Fruit fly (Drosophila melanogaster) whole organism, wandering third instar larva: Measurements from ENCODE around the gene defl.

ENCODE experiments used
- Abd-B ChIP-seq: fragments of >200 bp; optimal IDR thresholded peaks from 2 replicates; lab custom pipeline; 2017; ENCODE audit warnings: missing biosample characterization, missing genetic modification characterization
- CG9705 ChIP-seq: fragments of 200-800 bp; sonication (Bioruptor generic); optimal IDR thresholded peaks from 2 replicates; lab custom pipeline; 2018; ENCODE audit warnings: missing biosample characterization, mild to moderate bottlenecking, missing genetic modification characterization
- Dfd ChIP-seq: fragments of >200 bp; optimal IDR thresholded peaks from 2 replicates; lab custom pipeline; 2017; ENCODE audit warnings: missing biosample characterization, missing genetic modification characterization
- GATAd ChIP-seq: sonication (Bioruptor generic); optimal IDR thresholded peaks from 2 replicates; lab custom pipeline; 2016; ENCODE audit warnings: missing biosample characterization, missing genetic modification characterization
- Hr78 ChIP-seq: fragments of >200 bp; optimal IDR thresholded peaks from 2 replicates; lab custom pipeline; 2017; ENCODE audit warnings: missing biosample characterization, missing genetic modification characterization
- Jra ChIP-seq: sonication (Bioruptor generic); optimal IDR thresholded peaks from 2 replicates; lab custom pipeline; 2016; ENCODE audit warnings: missing biosample characterization, missing genetic modification characterization
- Mio ChIP-seq: sonication (Bioruptor generic); optimal IDR thresholded peaks from 2 replicates; lab custom pipeline; 2016; ENCODE audit warnings: missing biosample characterization, missing genetic modification characterization
- Myc ChIP-seq: fragments of >200 bp; optimal IDR thresholded peaks from 2 replicates; lab custom pipeline; 2017
- N ChIP-seq: fragments of >200 bp; optimal IDR thresholded peaks from 2 replicates; lab custom pipeline; 2018; ENCODE audit warnings: missing biosample characterization, missing external identifiers, missing genetic modification characterization
- OdsH ChIP-seq: fragments of 200-800 bp; sonication (Bioruptor generic); optimal IDR thresholded peaks from 2 replicates; lab custom pipeline; 2016; ENCODE audit warnings: missing biosample characterization, mild to moderate bottlenecking, missing genetic modification characterization
- Sp1 ChIP-seq: fragments of 200-800 bp; sonication (Bioruptor generic); optimal IDR thresholded peaks from 3 replicates; lab custom pipeline; 2019; ENCODE audit warnings: missing biosample characterization, mild to moderate bottlenecking, missing genetic modification characterization, moderate library complexity
- br ChIP-seq: fragments of 200-800 bp; sonication (Bioruptor generic); optimal IDR thresholded peaks from 2 replicates; lab custom pipeline; 2016; ENCODE audit warnings: missing biosample characterization, missing genetic modification characterization
- brk ChIP-seq: fragments of 200-800 bp; sonication (Bioruptor generic); optimal IDR thresholded peaks from 2 replicates; lab custom pipeline; 2016; ENCODE audit warnings: missing biosample characterization, mild to moderate bottlenecking, missing genetic modification characterization
- fru ChIP-seq: fragments of 200-800 bp; sonication (Bioruptor generic); optimal IDR thresholded peaks from 3 replicates; lab custom pipeline; 2016; ENCODE audit warnings: missing biosample characterization, mild to moderate bottlenecking, missing genetic modification characterization
- jim ChIP-seq: fragments of 175-275, 200-325 bp; sonication (Bioruptor generic); optimal IDR thresholded peaks from 2 replicates; lab custom pipeline; 2016; ENCODE audit warnings: missing biosample characterization, mild to moderate bottlenecking, missing genetic modification characterization
- rgr ChIP-seq: fragments of 200-800 bp; sonication (Bioruptor generic); optimal IDR thresholded peaks from 3 replicates; lab custom pipeline; 2016; ENCODE audit warnings: missing biosample characterization, mild to moderate bottlenecking, missing genetic modification characterization
- sage ChIP-seq: fragments of 200-800 bp; sonication (Bioruptor generic); optimal IDR thresholded peaks from 2 replicates; lab custom pipeline; 2016; ENCODE audit warnings: missing biosample characterization, mild to moderate bottlenecking, missing genetic modification characterization
- tai ChIP-seq: sonication (Bioruptor generic); optimal IDR thresholded peaks from 2 replicates; lab custom pipeline; 2016; ENCODE audit warnings: missing biosample characterization, missing genetic modification characterization
- usp ChIP-seq: fragments of >200 bp; optimal IDR thresholded peaks from 2 replicates; lab custom pipeline; 2017; ENCODE audit warnings: missing biosample characterization, missing genetic modification characterization
- woc ChIP-seq: sonication (Bioruptor generic); optimal IDR thresholded peaks from 2 replicates; lab custom pipeline; 2016; ENCODE audit warnings: missing biosample characterization, mild to moderate bottlenecking, missing genetic modification characterization

The defl gene

DNA sequence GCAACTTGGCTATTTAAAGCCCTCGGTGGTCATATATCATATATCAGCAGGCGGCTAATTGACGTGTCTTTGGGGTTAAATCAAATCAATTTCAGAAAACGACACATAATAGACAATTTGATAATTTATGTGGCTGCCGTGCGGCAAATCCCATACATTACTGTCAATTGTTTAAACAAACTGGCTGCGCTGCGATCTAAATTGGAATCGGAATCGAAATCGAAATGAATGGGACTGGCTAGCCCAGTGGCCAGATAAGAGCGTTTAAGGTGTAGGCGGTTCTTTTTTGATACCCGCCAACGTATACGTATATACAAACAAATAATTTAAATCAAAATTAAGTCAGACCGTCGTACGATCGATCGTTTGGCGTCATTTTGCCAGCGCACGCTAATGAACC, 45.2 kb downstream of the defl start:
- TF ChIP-seq usp = no peak
- no peak for TF ChIP-seq tai (GFP tag; lab: Kevin White, UChicago)
- no peak for TF ChIP-seq CG9705
- no peak for TF ChIP-seq jim
- TF ChIP-seq fru (GFP tag; lab: Kevin White, UChicago) = no peak
- no peak for TF ChIP-seq rgr (GFP tag; lab: Kevin White, UChicago)
- TF ChIP-seq Mio (GFP tag; lab: Kevin White, UChicago) = no peak
- TF ChIP-seq Abd-B (GFP tag; lab: Kevin White, UChicago) = no peak
- TF ChIP-seq GATAd (GFP tag; lab: Kevin White, UChicago) = no peak
- TF ChIP-seq sage (GFP tag; lab: Kevin White, UChicago) = no peak
- no peak for TF ChIP-seq Sp1 (GFP tag; lab: Kevin White, UChicago)
- TF ChIP-seq OdsH (GFP tag; lab: Kevin White, UChicago) = no peak
- no peak for TF ChIP-seq Jra (GFP tag; lab: Kevin White, UChicago)
- no peak for TF ChIP-seq Myc (lab: Kevin White, UChicago)
- no peak for TF ChIP-seq brk (GFP tag; lab: Kevin White, UChicago)
- TF ChIP-seq br (GFP tag; lab: Kevin White, UChicago) = no peak
- TF ChIP-seq N (GFP tag; lab: Kevin White, UChicago) = no peak
- TF ChIP-seq Hr78 (GFP tag; lab: Kevin White, UChicago) = no peak
- no peak for TF ChIP-seq Dfd
- no peak for TF ChIP-seq woc
- TF ChIP-seq, all 38 proteins: peak for 0

DNA sequence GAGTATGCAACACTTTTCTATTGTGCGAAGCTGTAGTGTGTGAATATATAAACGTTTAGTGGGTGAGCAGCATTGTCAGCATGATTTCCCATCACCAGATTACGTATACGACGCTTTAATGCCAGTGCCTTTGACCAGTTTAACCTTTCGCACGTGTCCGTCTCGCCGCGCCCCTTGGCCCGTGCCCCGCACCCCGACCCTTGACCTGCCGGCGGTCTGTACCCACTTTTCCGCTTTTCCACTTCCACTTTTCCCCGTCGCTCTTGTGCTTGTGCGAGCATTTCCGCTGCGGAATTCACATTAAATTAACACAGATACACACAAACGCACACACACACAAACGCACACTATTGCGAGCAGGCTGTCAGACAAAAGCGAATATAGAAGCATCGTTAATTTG, 52.5 kb downstream of the defl start:
- no peak for TF ChIP-seq fru (GFP tag; lab: Kevin White, UChicago)
- peak; percentile 13 for TF ChIP-seq Dfd
